Worm (Caenorhabditis elegans) whole organism, L3 larva: ENCODE results near the gene col-145.

Experiments used
- ZK546.5 ChIP-seq: sonication (generic microtip); optimal IDR thresholded peaks from 2 replicates; lab custom pipeline; 2017; ENCODE audit warnings: missing biosample characterization, missing genetic modification characterization
- aly-2 ChIP-seq: fragments of 150-350 bp; optimal IDR thresholded peaks from 2 replicates; lab custom pipeline; 2014; ENCODE audit warnings: missing biosample characterization, missing genetic modification characterization
- lin-39 ChIP-seq: fragments of 150-350 bp; optimal IDR thresholded peaks from 2 replicates; lab custom pipeline; 2018; ENCODE audit warnings: missing biosample characterization, missing genetic modification reagents, missing genetic modification characterization
- nhr-11 ChIP-seq: fragments of 150-350 bp; optimal IDR thresholded peaks from 2 replicates; lab custom pipeline; 2014; ENCODE audit warnings: missing biosample characterization, missing genetic modification characterization
- nhr-23 ChIP-seq: fragments of 150-350 bp; optimal IDR thresholded peaks from 2 replicates; lab custom pipeline; 2014; ENCODE audit warnings: missing biosample characterization, missing genetic modification reagents, missing genetic modification characterization
- nhr-237 ChIP-seq: fragments of 150-350 bp; optimal IDR thresholded peaks from 2 replicates; lab custom pipeline; 2014; ENCODE audit warnings: missing biosample characterization, missing genetic modification characterization
- nhr-28 ChIP-seq: fragments of 150-350 bp; optimal IDR thresholded peaks from 2 replicates; lab custom pipeline; 2014; ENCODE audit warnings: missing biosample characterization, missing genetic modification characterization
- nhr-43 ChIP-seq: sonication (generic microtip); optimal IDR thresholded peaks from 2 replicates; lab custom pipeline; 2016; ENCODE audit warnings: mild to moderate bottlenecking, missing genetic modification characterization, missing compliant biosample characterization; ENCODE audit not compliant: poor library complexity, severe bottlenecking
- nhr-76 ChIP-seq: fragments of 150-350 bp; sonication (generic microtip); optimal IDR thresholded peaks from 5 replicates; lab custom pipeline; 2014; ENCODE audit warnings: missing biosample characterization, missing genetic modification characterization
- nhr-77 ChIP-seq: fragments of 150-350 bp; optimal IDR thresholded peaks from 2 replicates; lab custom pipeline; 2014; ENCODE audit warnings: missing biosample characterization, missing genetic modification characterization
- pqm-1 ChIP-seq: fragments of 150-350 bp; optimal IDR thresholded peaks from 2 replicates; lab custom pipeline; 2017; ENCODE audit warnings: missing biosample characterization, missing genetic modification characterization, inconsistent platforms
- skn-1 ChIP-seq: fragments of 150-350 bp; optimal IDR thresholded peaks from 2 replicates; lab custom pipeline; 2014; ENCODE audit warnings: missing biosample characterization, missing genetic modification characterization
- unc-62 ChIP-seq: fragments of 150-350 bp; sonication (generic microtip); optimal IDR thresholded peaks from 4 replicates; lab custom pipeline; 2014; ENCODE audit warnings: missing biosample characterization, missing genetic modification reagents, missing genetic modification characterization

- TF ChIP-seq nhr-23 (tag; lab: Kevin White, UChicago) (no peak), nhr-237 (no peak), nhr-28 (tag; lab: Kevin White, UChicago) (no peak), nhr-77 (tag; lab: Kevin White, UChicago) (no peak), unc-62 (GFP tag; lab: Kevin White, UChicago) (no peak), skn-1 (tag; lab: Kevin White, UChicago) (no peak), aly-2 (tag; lab: Kevin White, UChicago) (no peak), pqm-1 (tag; lab: Kevin White, UChicago) (no peak), lin-39 (tag; lab: Kevin White, UChicago) (no peak), nhr-76 (tag; lab: Kevin White, UChicago) (no peak), nhr-43 (tag; lab: Kevin White, UChicago) (no peak), ZK546.5 (no peak), nhr-11 (tag; lab: Kevin White, UChicago) (no peak)
These were observed 28.6 kb upstream of the col-145 start, which contains the start of gene sphr-1 for ce11 chrV:9191406-9191805.
